Fruit fly (Drosophila melanogaster): ENCODE results near the gene Peritrophin-A.
A peak's percentile ranks its signal among the peaks of the same experiment; 100 is the strongest.
"Not testable (repeated sequence)": the region's sequence is repeated elsewhere in the genome, so short reads cannot be mapped to it uniquely, and the experiment has no call there.

Peritrophin-A gene

dm6 chrX:20244278-20244677 is at the start of gene Peritrophin-A:
TSS of gene Peritrophin-A (plus strand) at chrX:20244647.
- no peak for TF ChIP-seq noc (tag; optimal IDR thresholded peaks at IDR 0.05)

- TF ChIP-seq noc (tag; optimal IDR thresholded peaks at IDR 0.05): not testable (repeated sequence)
Observed at dm6 chrX:20201833-20202232, 42.6 kb upstream of the Peritrophin-A start, which contains the start of gene SdicA. TSS of gene SdicA (minus strand) at chrX:20201933.

DNA sequence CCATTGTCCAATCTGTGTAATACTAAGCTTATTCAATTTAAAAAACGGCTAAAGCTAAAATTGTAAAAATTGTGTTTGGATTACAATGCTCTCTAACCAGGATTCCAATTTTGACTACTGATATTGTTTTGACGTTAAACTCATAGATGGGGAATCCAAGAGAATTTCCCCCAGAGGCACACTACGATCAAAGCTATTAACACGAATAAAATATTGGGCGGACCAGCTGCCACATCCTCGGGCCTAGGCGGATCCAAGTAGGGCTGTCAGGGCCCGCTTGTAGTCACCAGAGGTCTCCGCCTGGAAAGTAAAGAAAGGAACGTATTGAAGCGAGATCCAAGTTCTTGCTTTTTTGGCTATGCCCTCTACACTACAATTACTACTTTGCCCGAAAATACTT is 34.9 kb upstream of the Peritrophin-A start, which contains the start of gene SdicB:
TSS of gene SdicB (minus strand) at position 101 of the 400 bp plus-strand sequence.
- TF ChIP-seq noc (tag; optimal IDR thresholded peaks at IDR 0.05): not testable (repeated sequence)

dm6 chrX:20217159-20217558 is 27.3 kb upstream of the Peritrophin-A start, which contains the start of gene SdicC:
TSS of gene SdicC (minus strand) at chrX:20217259.
- not testable (repeated sequence) for TF ChIP-seq noc (tag; optimal IDR thresholded peaks at IDR 0.05)

DNA sequence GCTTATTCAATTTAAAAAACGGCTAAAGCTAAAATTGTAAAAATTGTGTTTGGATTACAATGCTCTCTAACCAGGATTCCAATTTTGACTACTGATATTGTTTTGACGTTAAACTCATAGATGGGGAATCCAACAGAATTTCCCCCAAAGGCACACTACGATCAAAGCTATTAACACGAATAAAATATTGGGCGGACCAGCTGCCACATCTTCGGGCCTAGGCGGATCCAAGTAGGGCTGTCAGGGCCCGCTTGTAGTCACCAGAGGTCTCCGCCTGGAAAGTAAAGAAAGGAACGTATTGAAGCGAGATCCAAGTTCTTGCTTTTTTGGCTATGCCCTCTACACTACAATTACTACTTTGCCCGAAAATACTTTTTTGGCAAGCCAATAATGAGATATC is 19.5 kb upstream of the Peritrophin-A start, which contains the start of gene Sdic4:
TSS of gene Sdic4 (minus strand) at position 101 of the 400 bp plus-strand sequence.
- not testable (repeated sequence) for TF ChIP-seq noc (tag; optimal IDR thresholded peaks at IDR 0.05)

- TF ChIP-seq noc (tag; optimal IDR thresholded peaks at IDR 0.05): no peak
Observed at dm6 chrX:20231658-20232057, 12.8 kb upstream of the Peritrophin-A start.

DNA sequence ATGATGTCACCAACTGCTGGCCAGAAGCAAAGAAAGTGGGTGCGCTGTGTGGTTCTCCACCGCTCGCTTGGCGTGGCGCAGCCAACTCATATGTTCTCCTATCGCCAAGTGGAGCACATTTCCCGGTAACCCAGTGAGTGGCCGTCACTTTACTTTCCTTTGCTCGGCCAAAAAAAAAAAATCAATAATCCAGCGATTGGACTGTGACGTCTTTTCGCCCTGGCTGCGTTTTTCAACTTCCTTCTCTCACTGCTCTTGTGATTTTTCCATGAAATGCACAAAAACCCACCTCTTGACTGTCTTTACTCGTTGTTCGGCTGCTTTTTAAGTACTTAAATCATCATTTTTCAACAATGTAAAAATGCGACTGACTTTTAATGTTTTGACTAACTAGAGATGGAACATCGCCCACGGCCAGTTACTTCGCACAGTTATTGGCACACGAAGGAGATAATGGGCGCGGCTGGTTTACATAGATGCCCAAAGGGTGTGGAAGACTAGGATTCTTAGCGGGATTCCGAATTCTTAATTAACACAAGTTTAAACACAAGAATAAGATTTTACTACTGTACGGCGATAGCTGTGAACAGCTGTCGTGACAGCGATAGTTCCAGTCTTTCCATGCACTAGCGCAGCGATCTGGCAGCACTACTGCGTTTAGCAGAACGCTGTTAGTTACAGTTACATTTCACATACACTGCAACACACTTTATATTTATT is 8.5 kb upstream of the Peritrophin-A start, which contains the start of gene sw:
TSS of gene sw (minus strand) at position 589 of the 720 bp plus-strand sequence.
- TF ChIP-seq noc (tag; optimal IDR thresholded peaks at IDR 0.05): peak; percentile 38

DNA sequence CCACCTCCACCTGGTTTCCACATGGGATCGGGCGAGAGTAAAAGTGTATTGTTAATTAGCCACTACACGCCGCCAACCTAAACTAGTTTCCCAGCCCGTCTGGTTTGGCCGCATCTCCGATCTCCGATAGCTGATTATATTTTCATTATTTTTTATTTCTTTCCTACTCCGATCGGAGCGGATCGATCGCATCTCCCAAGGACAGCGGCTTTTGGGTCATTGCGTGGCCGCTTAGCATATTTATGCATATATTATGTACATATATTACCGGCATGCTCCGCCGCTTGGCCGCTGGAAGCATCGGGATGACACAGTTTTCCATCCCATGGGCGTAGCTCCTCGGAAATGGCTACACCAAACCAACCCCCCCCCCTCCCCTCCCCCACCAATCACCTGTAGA is 6.5 kb upstream of the Peritrophin-A start:
- no peak for TF ChIP-seq noc (tag; optimal IDR thresholded peaks at IDR 0.05)

DNA sequence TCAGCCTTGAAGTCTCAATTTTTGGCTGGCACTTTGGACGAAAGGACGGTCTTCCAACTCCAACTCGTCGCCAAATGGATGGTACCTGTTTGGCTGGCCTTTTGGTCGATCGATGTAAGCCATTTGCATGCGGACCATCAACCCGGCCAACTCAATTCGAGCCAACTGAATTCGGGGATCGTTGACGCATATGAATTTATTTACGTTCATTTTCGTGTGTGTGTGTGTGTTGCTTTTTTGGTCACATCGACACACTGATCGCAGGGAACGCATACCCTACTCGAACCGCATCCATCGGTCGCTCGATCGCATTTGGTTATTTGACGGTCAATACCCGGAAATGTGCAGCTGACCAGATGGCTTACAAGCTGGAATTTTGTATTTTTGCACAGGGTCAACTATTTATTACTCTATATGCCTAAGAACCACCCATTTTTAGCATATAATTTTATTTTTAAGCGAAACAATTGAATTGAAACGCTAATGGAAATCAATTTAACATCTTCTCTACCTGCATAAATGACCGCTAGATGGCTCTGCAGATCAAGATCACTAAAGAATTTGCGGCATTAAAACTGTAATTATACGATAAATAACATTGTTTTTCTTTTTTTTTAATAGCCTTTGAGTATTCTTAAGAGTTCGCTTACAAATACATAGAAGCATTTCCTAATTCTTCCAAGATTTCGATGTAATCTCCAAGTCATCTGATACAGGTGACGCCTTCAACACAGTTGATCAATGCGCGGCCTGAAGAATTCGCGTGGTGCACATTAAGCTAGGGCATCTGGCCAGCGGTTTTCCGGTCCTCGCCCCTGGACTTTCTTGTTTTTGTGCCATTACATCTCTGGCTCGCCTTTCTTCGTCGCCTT is 5.5 kb upstream of the Peritrophin-A start:
- no peak for TF ChIP-seq noc (tag; optimal IDR thresholded peaks at IDR 0.05)

DNA sequence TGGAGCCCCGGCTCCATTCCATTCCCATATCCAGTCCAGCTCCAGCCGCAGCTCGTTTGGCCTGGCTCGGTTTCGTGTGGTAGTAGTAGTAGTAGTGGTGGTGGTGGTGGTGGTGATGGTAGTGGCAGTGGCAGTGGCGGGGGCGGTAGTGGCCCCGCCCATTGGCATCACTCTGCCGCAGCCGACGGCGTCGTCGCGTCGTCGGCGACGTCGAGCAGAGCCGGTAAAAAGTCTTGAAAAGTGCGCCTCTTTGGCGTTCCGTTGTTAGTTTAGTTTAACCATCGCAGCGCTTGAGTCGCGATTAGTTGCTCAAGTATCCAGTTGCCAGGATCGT is 4.9 kb upstream of the Peritrophin-A start, which contains the start of gene obst-A:
TSS of gene obst-A (plus strand) at position 248 of the 334 bp plus-strand sequence.
- TF ChIP-seq noc (tag; optimal IDR thresholded peaks at IDR 0.05): no peak

dm6 chrX:20240518-20241186 is 3.8 kb upstream of the Peritrophin-A start:
- no peak for TF ChIP-seq noc (tag; optimal IDR thresholded peaks at IDR 0.05)

DNA sequence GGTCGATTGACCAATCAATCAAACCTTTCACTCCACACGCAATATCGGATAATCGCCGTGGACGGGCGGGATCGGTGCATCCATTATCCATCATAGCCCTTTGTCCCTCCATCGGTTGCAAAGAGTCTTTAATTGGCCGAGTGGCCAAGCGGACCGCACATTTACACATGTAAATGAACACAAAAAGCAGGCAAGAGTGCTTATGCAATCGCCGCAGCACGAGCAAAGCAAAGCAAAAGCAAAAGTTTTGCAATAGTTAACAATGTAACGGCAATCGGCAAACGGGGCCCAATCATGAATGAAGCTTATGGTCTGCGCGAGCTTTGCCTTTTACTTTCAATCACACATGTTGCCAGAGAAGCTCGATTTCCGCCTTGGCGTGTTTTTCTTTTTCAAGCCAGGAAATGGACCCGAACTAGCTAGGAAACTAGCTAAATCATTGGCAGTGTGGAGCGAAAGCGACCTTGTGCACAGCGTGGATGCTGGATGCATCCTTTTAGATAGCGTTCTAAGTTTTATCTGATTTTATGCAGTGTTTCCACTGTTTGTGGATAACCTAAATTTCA is 1.1 kb upstream of the Peritrophin-A start:
- TF ChIP-seq noc (tag; optimal IDR thresholded peaks at IDR 0.05): no peak

dm6 chrX:20245218-20245863 is 894 bp downstream of the Peritrophin-A start:
- TF ChIP-seq noc (tag; optimal IDR thresholded peaks at IDR 0.05): no peak

- no peak for TF ChIP-seq noc (tag; optimal IDR thresholded peaks at IDR 0.05)
Observed at dm6 chrX:20247710-20248109, 3.3 kb downstream of the Peritrophin-A start.

DNA sequence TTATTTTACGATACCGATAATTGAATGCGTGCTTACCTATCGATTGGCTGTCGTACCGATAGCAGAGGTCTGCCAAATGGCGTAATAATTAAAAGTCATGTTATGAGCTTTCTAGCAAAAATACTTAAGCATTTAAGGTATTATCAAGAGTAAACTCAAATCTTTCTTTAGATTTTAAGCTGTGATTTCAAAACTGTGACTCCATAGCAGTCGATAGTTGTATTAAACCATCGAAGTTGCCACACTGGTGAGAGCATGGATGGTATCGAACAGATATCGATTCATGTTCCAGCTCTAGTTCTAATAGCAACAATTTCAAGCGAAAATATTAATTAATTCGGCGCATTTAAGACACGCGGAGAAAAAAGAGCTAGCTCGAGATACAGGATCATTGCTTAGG is 6.6 kb downstream of the Peritrophin-A start, which contains the start of the genes CG17068 and Rab10:
TSS of gene CG17068 (minus strand) at position 25 of the 400 bp plus-strand sequence.
TSS of gene Rab10 (plus strand) at position 270 of the 400 bp plus-strand sequence.
- no peak for TF ChIP-seq noc (tag; optimal IDR thresholded peaks at IDR 0.05)
